Fruit fly (Drosophila melanogaster): Measurements from ENCODE around the gene CG32110.

The CG32110 gene

dm6 chr3L:12772740-12773686, 35.5 kb upstream of the CG32110 start, which contains the start of gene Hip1 (continued):
- peak; percentile 84 for TF ChIP-seq CG42726 (GFP tag; IDR thresholded peaks at IDR 0.05; ENCODE audit: partially characterized antibody)
- no peak for TF ChIP-seq emc (GFP tag; optimal IDR thresholded peaks at IDR 0.05)

DNA sequence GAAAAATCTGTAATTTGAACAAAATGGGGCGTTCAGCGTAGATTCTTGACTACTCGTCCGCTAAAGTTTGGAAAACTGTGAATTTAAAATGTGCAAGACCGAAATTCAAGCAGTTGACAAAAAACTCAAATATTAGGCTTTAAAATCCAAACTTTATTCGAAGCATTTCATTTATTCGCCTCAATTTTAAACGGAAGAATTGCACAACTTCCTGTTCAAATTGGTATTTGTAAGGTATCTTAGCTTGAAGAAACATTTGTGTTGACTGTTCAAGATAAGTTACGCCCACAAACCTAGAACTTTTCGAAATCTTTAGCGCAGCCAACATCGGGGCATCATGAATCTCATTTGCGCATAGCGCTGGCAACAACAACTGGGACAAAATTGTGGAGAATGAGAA, 29.9 kb upstream of the CG32110 start, which contains the start of gene CG32106:
Gene CG32106, minus strand, starts transcription at position 101 of the 400 bp plus-strand sequence.
- TF ChIP-seq sug (tag; optimal IDR thresholded peaks at IDR 0.05) (no peak), NC2α (GFP tag; optimal IDR thresholded peaks at IDR 0.05) (no peak), CG12744 (GFP tag; optimal IDR thresholded peaks at IDR 0.05) (no peak), Antp (GFP tag; optimal IDR thresholded peaks at IDR 0.05) (no peak), CHES-1-like (GFP tag; optimal IDR thresholded peaks at IDR 0.05) (no peak), sim (GFP tag; IDR thresholded peaks at IDR 0.05) (no peak), lola (GFP tag; optimal IDR thresholded peaks at IDR 0.05) (no peak), CG7839 (tag; optimal IDR thresholded peaks at IDR 0.05) (no peak), CG1233 (GFP tag; optimal IDR thresholded peaks at IDR 0.05) (no peak), CG12659 (GFP tag; optimal IDR thresholded peaks at IDR 0.05) (no peak), Dref (GFP tag; IDR thresholded peaks at IDR 0.05) (no peak), Ada2b (GFP tag; IDR thresholded peaks at IDR 0.05) (no peak), CG1603 (tag; optimal IDR thresholded peaks at IDR 0.05) (no peak), zfh2 (GFP tag; optimal IDR thresholded peaks at IDR 0.05) (no peak), Ptx1 (GFP tag; IDR thresholded peaks at IDR 0.05) (no peak), CG12942 (GFP tag; optimal IDR thresholded peaks at IDR 0.05) (no peak)

DNA sequence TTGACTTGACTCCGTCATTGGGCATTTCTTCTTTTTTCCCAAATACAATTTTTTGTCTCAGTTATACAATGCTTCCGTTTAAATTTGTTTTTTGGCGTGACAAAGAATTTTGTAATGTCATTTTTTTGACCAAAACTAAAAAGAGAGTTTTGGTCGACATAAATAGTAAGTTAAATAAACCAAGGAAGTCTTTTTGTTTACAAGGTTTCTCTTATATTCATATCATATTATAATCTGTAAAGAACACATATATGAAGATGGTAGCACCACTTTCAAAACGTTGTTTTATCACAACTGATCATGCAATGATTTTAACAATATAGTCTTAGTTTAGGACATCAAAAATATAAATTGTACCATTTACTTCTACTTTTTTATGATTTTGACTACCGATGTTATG, 27.5 kb upstream of the CG32110 start, which contains the start of the genes CG10969 and CG17666:
Gene CG10969, minus strand, starts transcription at position 101 of the 400 bp plus-strand sequence.
Gene CG17666, plus strand, starts transcription at position 329 of the 400 bp plus-strand sequence.
- TF ChIP-seq ash1 (GFP tag; optimal IDR thresholded peaks at IDR 0.05) (no peak), Oli (tag; optimal IDR thresholded peaks at IDR 0.05) (no peak), pita (GFP tag; optimal IDR thresholded peaks at IDR 0.05) (no peak), CG3726 (GFP tag; IDR thresholded peaks at IDR 0.05) (no peak), CG4730 (GFP tag; IDR thresholded peaks at IDR 0.05) (no peak), tup (GFP tag; optimal IDR thresholded peaks at IDR 0.05) (no peak), mirr (GFP tag; optimal IDR thresholded peaks at IDR 0.05) (no peak), Trl (optimal IDR thresholded peaks at IDR 0.05) (no peak), Trl (GFP tag; optimal IDR thresholded peaks at IDR 0.05) (no peak), CG4820 (GFP tag; optimal IDR thresholded peaks at IDR 0.05) (no peak), CG12071 (GFP tag; optimal IDR thresholded peaks at IDR 0.05) (no peak), ftz-f1 (GFP tag; optimal IDR thresholded peaks at IDR 0.05) (no peak), CG15073 (GFP tag; optimal IDR thresholded peaks at IDR 0.05) (no peak), caup (GFP tag; optimal IDR thresholded peaks at IDR 0.05; ENCODE audit: severe bottlenecking) (no peak), CHES-1-like (GFP tag; optimal IDR thresholded peaks at IDR 0.05) (no peak), CG15479 (GFP tag; optimal IDR thresholded peaks at IDR 0.05) (no peak), zf30C (GFP tag; optimal IDR thresholded peaks at IDR 0.05) (no peak), CG10543 (GFP tag; optimal IDR thresholded peaks at IDR 0.05) (no peak), hkb (optimal IDR thresholded peaks at IDR 0.05) (no peak), hkb (GFP tag; IDR thresholded peaks at IDR 0.05) (no peak)

All from whole organism, embryonic.